Worm (Caenorhabditis elegans): ENCODE data around the gene F26D11.13.

DNA sequence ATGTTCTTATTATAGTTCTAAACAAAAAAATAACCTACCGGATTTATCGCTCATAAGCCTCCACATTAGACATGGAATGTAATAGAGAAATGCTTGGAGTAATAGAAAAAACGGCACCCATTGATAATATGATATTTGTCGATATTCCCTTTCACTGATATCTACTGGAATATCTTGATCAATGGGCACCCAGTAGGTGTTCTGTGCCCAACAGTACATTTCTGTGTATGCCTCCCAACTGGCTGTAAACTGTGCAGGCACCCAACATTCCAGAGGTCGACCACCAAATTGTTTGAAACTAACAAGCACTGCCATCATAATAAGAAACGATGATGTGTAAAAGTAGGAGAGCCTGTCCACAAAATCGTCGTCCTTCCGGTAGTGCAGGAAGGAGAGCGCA lies 10.0 kb upstream of the F26D11.13 start:
- no peak for TF ChIP-seq pros-1 (tag; optimal IDR thresholded peaks at IDR 0.05)
- TF ChIP-seq sox-4 (tag; optimal IDR thresholded peaks at IDR 0.05), result no peak
- TF ChIP-seq pag-3 (tag; optimal IDR thresholded peaks at IDR 0.05; ENCODE audit: borderline replicate concordance), result no peak
- TF ChIP-seq nhr-11 (tag; optimal IDR thresholded peaks at IDR 0.05), result no peak
- no peak for TF ChIP-seq lin-11 (tag; optimal IDR thresholded peaks at IDR 0.05)
- TF ChIP-seq Y22D7AL.16 (tag; optimal IDR thresholded peaks at IDR 0.05), result no peak
- no peak for TF ChIP-seq nfya-1 (tag; optimal IDR thresholded peaks at IDR 0.05)
- no peak for TF ChIP-seq tbx-7 (tag; optimal IDR thresholded peaks at IDR 0.05)
- no peak for TF ChIP-seq pha-4 (tag; optimal IDR thresholded peaks at IDR 0.05)
- TF ChIP-seq F13H6.1 (tag; optimal IDR thresholded peaks at IDR 0.05), result no peak
- TF ChIP-seq che-1 (tag; optimal IDR thresholded peaks at IDR 0.05), result no peak
- no peak for TF ChIP-seq ceh-22 (tag; optimal IDR thresholded peaks at IDR 0.05)
- no peak for TF ChIP-seq ceh-45 (GFP tag; IDR thresholded peaks at IDR 0.05)
- no peak for TF ChIP-seq dmd-4 (tag; optimal IDR thresholded peaks at IDR 0.05; ENCODE audit: borderline replicate concordance)

All from whole organism, late embryonic.